Worm (Caenorhabditis elegans) whole organism, young adult: ENCODE data around the gene srd-50.
A peak's percentile ranks its signal among the peaks of the same experiment; 100 is the strongest.

Experiments
- B0019.2 ChIP-seq: fragments of 200-800 bp; sonication (Bioruptor generic); conservative IDR thresholded peaks from 2 replicates; pipeline ENCODE4 v1.3.6; 2022; ENCODE audit warnings: missing genetic modification reagents, missing genetic modification characterization, missing compliant biosample characterization
- C06A6.2 ChIP-seq: fragments of 200-800 bp; sonication (Bioruptor generic); conservative IDR thresholded peaks from 2 replicates; pipeline ENCODE4 v1.3.6; 2022; ENCODE audit warnings: missing genetic modification characterization, missing compliant biosample characterization
- C17E4.6 ChIP-seq: fragments of 200-800 bp; sonication (Bioruptor generic); IDR thresholded peaks from 2 replicates; pipeline ENCODE4 v1.3.6; 2022; ENCODE audit warnings: missing genetic modification reagents, missing genetic modification characterization, missing compliant biosample characterization
- F10E7.11 ChIP-seq: sonication (generic microtip); optimal IDR thresholded peaks from 2 replicates; lab custom pipeline; 2017; ENCODE audit warnings: mild to moderate bottlenecking, missing genetic modification characterization, moderate library complexity, missing compliant biosample characterization
- F33H1.4 ChIP-seq: fragments of 200-800 bp; sonication (Bioruptor generic); IDR thresholded peaks from 2 replicates; pipeline ENCODE4 v1.3.6; 2022; ENCODE audit warnings: missing genetic modification reagents, missing genetic modification characterization, missing compliant biosample characterization
- F57A8.1 ChIP-seq: fragments of 200-800 bp; sonication (Bioruptor generic); optimal IDR thresholded peaks from 2 replicates; lab custom pipeline; 2018; ENCODE audit warnings: mild to moderate bottlenecking, missing genetic modification characterization, moderate library complexity, missing compliant biosample characterization
- F57C9.4 ChIP-seq: sonication (generic microtip); optimal IDR thresholded peaks from 2 replicates; lab custom pipeline; 2017; ENCODE audit warnings: mild to moderate bottlenecking, missing genetic modification characterization, missing compliant biosample characterization
- K12H6.12 ChIP-seq: fragments of 200-800 bp; sonication (Bioruptor generic); optimal IDR thresholded peaks from 2 replicates; lab custom pipeline; 2018; ENCODE audit warnings: mild to moderate bottlenecking, missing genetic modification characterization, missing compliant biosample characterization
- Y53G8AR.9 ChIP-seq: fragments of 200-800 bp; sonication (Bioruptor generic); conservative IDR thresholded peaks from 2 replicates; pipeline ENCODE4 v1.3.6; 2022; ENCODE audit warnings: missing genetic modification reagents, missing genetic modification characterization, missing compliant biosample characterization
- attf-3 ChIP-seq: fragments of 200-800 bp; sonication (Bioruptor generic); conservative IDR thresholded peaks from 2 replicates; pipeline ENCODE4 v1.3.6; 2022; ENCODE audit warnings: missing genetic modification reagents, missing genetic modification characterization, missing compliant biosample characterization
- attf-5 ChIP-seq: fragments of 200-800 bp; sonication (Bioruptor generic); optimal IDR thresholded peaks from 2 replicates; lab custom pipeline; 2018; ENCODE audit warnings: mild to moderate bottlenecking, missing genetic modification characterization, missing compliant biosample characterization
- attf-6 ChIP-seq: fragments of 200-800 bp; sonication (Bioruptor generic); IDR thresholded peaks from 2 replicates; pipeline ENCODE4 v1.3.6; 2022; ENCODE audit warnings: missing genetic modification reagents, missing genetic modification characterization, missing compliant biosample characterization
- ccch-3 ChIP-seq: fragments of 200-800 bp; sonication (Bioruptor generic); optimal IDR thresholded peaks from 2 replicates; lab custom pipeline; 2018; ENCODE audit warnings: mild to moderate bottlenecking, missing genetic modification characterization, missing compliant biosample characterization
- ceh-100 ChIP-seq: fragments of 200-800 bp; sonication (Bioruptor generic); IDR thresholded peaks from 2 replicates; pipeline ENCODE4 v1.3.6; 2022; ENCODE audit warnings: missing genetic modification reagents, missing genetic modification characterization, missing compliant biosample characterization
- ceh-91 ChIP-seq: fragments of 200-800 bp; sonication (Bioruptor generic); IDR thresholded peaks from 2 replicates; pipeline ENCODE4 v1.3.6; 2022; ENCODE audit warnings: missing genetic modification reagents, missing genetic modification characterization, missing compliant biosample characterization
- dpl-1 ChIP-seq: fragments of 150-350 bp; optimal IDR thresholded peaks from 2 replicates; lab custom pipeline; 2014; ENCODE audit warnings: missing biosample characterization, missing genetic modification reagents, missing genetic modification characterization
- efl-1 ChIP-seq: fragments of 150-350 bp; optimal IDR thresholded peaks from 2 replicates; lab custom pipeline; 2014; ENCODE audit warnings: missing biosample characterization, missing genetic modification reagents, missing genetic modification characterization
- egl-18 ChIP-seq: fragments of 200-800 bp; sonication (Bioruptor generic); IDR thresholded peaks from 2 replicates; pipeline ENCODE4 v1.3.6; 2022; ENCODE audit warnings: missing genetic modification reagents, missing genetic modification characterization, missing compliant biosample characterization
- fkh-3 ChIP-seq: sonication (generic microtip); optimal IDR thresholded peaks from 2 replicates; lab custom pipeline; 2016; ENCODE audit warnings: mild to moderate bottlenecking, missing genetic modification characterization, missing compliant biosample characterization
- gei-17 ChIP-seq: fragments of 200-800 bp; sonication (Bioruptor generic); optimal IDR thresholded peaks from 2 replicates; lab custom pipeline; 2018; ENCODE audit warnings: mild to moderate bottlenecking, missing genetic modification characterization, missing compliant biosample characterization
- hlh-12 ChIP-seq: sonication (generic microtip); optimal IDR thresholded peaks from 2 replicates; lab custom pipeline; 2016; ENCODE audit warnings: missing genetic modification characterization, missing compliant biosample characterization
- hlh-26 ChIP-seq: fragments of 200-800 bp; sonication (Bioruptor generic); conservative IDR thresholded peaks from 2 replicates; pipeline ENCODE4 v1.3.6; 2022; ENCODE audit warnings: missing genetic modification reagents, missing genetic modification characterization, missing compliant biosample characterization
- hmg-1.2 ChIP-seq: fragments of 200-800 bp; sonication (Bioruptor generic); IDR thresholded peaks from 2 replicates; pipeline ENCODE4 v1.3.6; 2022; ENCODE audit warnings: missing genetic modification reagents, missing genetic modification characterization, missing compliant biosample characterization
- hmg-20 ChIP-seq: fragments of 200-800 bp; sonication (Bioruptor generic); IDR thresholded peaks from 2 replicates; pipeline ENCODE4 v1.3.6; 2022; ENCODE audit warnings: missing genetic modification reagents, missing genetic modification characterization, missing compliant biosample characterization
- hrde-1 ChIP-seq: sonication (generic microtip); optimal IDR thresholded peaks from 2 replicates; lab custom pipeline; 2016; ENCODE audit warnings: missing genetic modification characterization, mild to moderate bottlenecking, missing compliant biosample characterization, moderate library complexity, missing genotype, missing genetic modification reagents, borderline replicate concordance
- lin-35 ChIP-seq, 3 experiments: fragments of 150-350 bp in 2 of 3; sonication (generic microtip) in 1 of 3; optimal IDR thresholded peaks; 2 replicates each; lab custom pipeline; 2014 to 2018; ENCODE audit warnings: missing biosample characterization in 3 of 3, missing genetic modification characterization in 3 of 3, missing genetic modification reagents in 3 of 3
- lir-1 ChIP-seq: fragments of 200-800 bp; sonication (Bioruptor generic); conservative IDR thresholded peaks from 2 replicates; pipeline ENCODE4 v1.3.6; 2022; ENCODE audit warnings: missing genetic modification reagents, missing genetic modification characterization, missing compliant biosample characterization
- lsl-1 ChIP-seq: fragments of 200-800 bp; sonication (Bioruptor generic); optimal IDR thresholded peaks from 2 replicates; lab custom pipeline; 2018; ENCODE audit warnings: mild to moderate bottlenecking, missing genetic modification characterization, moderate library complexity, missing compliant biosample characterization
- madf-8 ChIP-seq: fragments of 200-800 bp; sonication (Bioruptor generic); conservative IDR thresholded peaks from 2 replicates; pipeline ENCODE4 v1.3.6; 2022; ENCODE audit warnings: missing genetic modification reagents, missing genetic modification characterization, missing compliant biosample characterization
- rec-8 ChIP-seq, 2 experiments: sonication (generic microtip); optimal IDR thresholded peaks; 2 replicates each; lab custom pipeline; 2016; ENCODE audit warnings: mild to moderate bottlenecking in 2 of 2, missing genetic modification characterization in 2 of 2, missing genetic modification reagents in 2 of 2, missing genotype in 2 of 2, missing biosample characterization in 1 of 2, missing compliant biosample characterization in 1 of 2, moderate library complexity in 1 of 2
- repo-1 ChIP-seq: sonication (generic microtip); optimal IDR thresholded peaks from 2 replicates; lab custom pipeline; 2017; ENCODE audit warnings: mild to moderate bottlenecking, missing genetic modification characterization, missing compliant biosample characterization
- rpc-1 ChIP-seq, 2 experiments: fragments of 150-350 bp in 1 of 2; sonication (generic microtip) in 1 of 2; optimal IDR thresholded peaks; 2 replicates each; lab custom pipeline; 2014 to 2018; ENCODE audit warnings: missing biosample characterization in 1 of 2, missing genetic modification characterization in 1 of 2, missing genetic modification reagents in 1 of 2, missing genotype in 1 of 2
- sea-2 ChIP-seq: fragments of 200-800 bp; sonication (Bioruptor generic); IDR thresholded peaks from 2 replicates; pipeline ENCODE4 v1.3.6; 2022; ENCODE audit warnings: missing genetic modification characterization, missing compliant biosample characterization
- snpc-1.3 ChIP-seq: sonication (generic microtip); optimal IDR thresholded peaks from 2 replicates; lab custom pipeline; 2017; ENCODE audit warnings: missing genetic modification characterization, mild to moderate bottlenecking, missing compliant biosample characterization, antibody characterized with exemption, moderate library complexity, missing genotype, missing genetic modification reagents; ENCODE audit not compliant: insufficient read depth
- snpc-3.4 ChIP-seq: sonication (generic microtip); optimal IDR thresholded peaks from 2 replicates; lab custom pipeline; 2017; ENCODE audit warnings: missing genetic modification characterization, mild to moderate bottlenecking, missing compliant biosample characterization, antibody characterized with exemption, moderate library complexity, missing genotype, missing genetic modification reagents
- unc-130 ChIP-seq: sonication (generic microtip); optimal IDR thresholded peaks from 2 replicates; lab custom pipeline; 2016; ENCODE audit warnings: missing genetic modification reagents, missing genetic modification characterization, missing compliant biosample characterization
- xnd-1 ChIP-seq: sonication (generic microtip); optimal IDR thresholded peaks from 2 replicates; lab custom pipeline; 2016; ENCODE audit warnings: missing genotype, missing genetic modification reagents, missing genetic modification characterization, missing compliant biosample characterization
- zfh-2 ChIP-seq: fragments of 200-800 bp; sonication (Bioruptor generic); conservative IDR thresholded peaks from 2 replicates; pipeline ENCODE4 v1.3.6; 2022; ENCODE audit warnings: missing genetic modification reagents, missing genetic modification characterization, missing compliant biosample characterization
- ztf-22 ChIP-seq: fragments of 200-800 bp; sonication (Bioruptor generic); optimal IDR thresholded peaks from 2 replicates; lab custom pipeline; 2018; ENCODE audit warnings: mild to moderate bottlenecking, missing genetic modification characterization, moderate library complexity, missing compliant biosample characterization
- ztf-25 ChIP-seq: fragments of 200-800 bp; sonication (Bioruptor generic); IDR thresholded peaks from 2 replicates; pipeline ENCODE4 v1.3.6; 2022; ENCODE audit warnings: missing genetic modification reagents, missing genetic modification characterization, missing compliant biosample characterization

srd-50 gene

DNA sequence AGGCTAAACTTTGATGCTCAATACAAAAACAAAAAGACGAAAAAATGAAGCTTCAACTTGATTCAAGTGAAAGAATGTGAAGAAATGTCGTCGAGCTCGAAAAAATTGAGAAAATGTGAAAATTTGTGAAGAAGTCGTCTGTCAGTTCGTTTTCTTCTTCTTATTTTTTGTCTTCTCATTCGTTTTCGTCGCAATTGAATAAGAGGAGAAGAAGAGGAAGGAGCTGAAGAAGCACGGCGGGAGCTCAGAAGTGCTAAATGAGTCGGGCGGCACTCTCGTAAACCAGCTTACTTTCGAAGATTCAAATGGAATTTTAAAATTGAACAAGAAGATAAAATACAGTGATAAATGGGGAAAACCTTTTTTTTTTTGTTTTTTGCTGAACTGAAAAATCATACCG lies 23.6 kb upstream of the srd-50 start:
- TF ChIP-seq xnd-1 (no peak), hlh-12 (tag; lab: Kevin White, UChicago) (no peak), repo-1 (tag; lab: Kevin White, UChicago) (no peak), unc-130 (GFP tag; lab: Kevin White, UChicago) (no peak), attf-6 (GFP tag; lab: Robert Waterston, UW) (no peak), efl-1 (no peak), rec-8 (tag; optimal IDR thresholded peaks at IDR 0.05; lab: Kevin White, UChicago) (no peak), madf-8 (GFP tag; lab: Robert Waterston, UW) (no peak), hlh-26 (GFP tag; lab: Robert Waterston, UW) (no peak), hmg-20 (GFP tag; lab: Robert Waterston, UW) (no peak), ccch-3 (GFP tag; lab: Kevin White, UChicago) (no peak), snpc-1.3 (no peak)

DNA sequence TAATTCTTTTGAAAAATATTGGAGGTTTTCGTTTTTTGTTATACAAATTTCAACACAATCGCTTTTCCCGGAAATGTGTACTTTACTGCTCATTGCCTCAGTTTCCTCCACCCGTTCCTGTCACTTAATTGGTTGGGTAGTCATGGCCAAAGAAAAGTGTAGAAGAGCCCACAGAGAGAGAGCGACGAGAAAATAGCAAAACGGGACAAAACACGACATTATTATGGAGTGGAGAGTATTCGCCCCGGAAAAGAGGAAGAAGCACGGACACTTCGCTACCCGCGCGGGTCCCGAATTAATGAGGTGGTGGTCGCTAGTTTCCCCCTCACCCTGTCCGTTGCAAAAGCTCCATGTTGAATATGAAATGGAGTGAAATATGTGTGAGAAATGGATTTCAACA lies 22.2 kb upstream of the srd-50 start:
- no peak for TF ChIP-seq rpc-1 (optimal IDR thresholded peaks at IDR 0.05; lab: Kevin White, UChicago)
- TF ChIP-seq rpc-1 (tag; optimal IDR thresholded peaks at IDR 0.05; lab: Kevin White, UChicago), result no peak
- 0 out of 2 replicates have a peak, but pooled peaks have one; percentile 12 for TF ChIP-seq attf-3 (GFP tag; lab: Robert Waterston, UW)
- TF ChIP-seq ceh-91 (GFP tag; lab: Robert Waterston, UW), result no peak
- TF ChIP-seq dpl-1 (GFP tag; lab: Kevin White, UChicago), result no peak
- TF ChIP-seq F57A8.1 (GFP tag; lab: Kevin White, UChicago), result no peak
- TF ChIP-seq ztf-25, result no peak
- no peak for TF ChIP-seq F33H1.4 (GFP tag; lab: Robert Waterston, UW)
- TF ChIP-seq attf-5, result no peak
- TF ChIP-seq zfh-2 (GFP tag; lab: Robert Waterston, UW), result peak; percentile 41; the same call in 1 of the 2 replicates

DNA sequence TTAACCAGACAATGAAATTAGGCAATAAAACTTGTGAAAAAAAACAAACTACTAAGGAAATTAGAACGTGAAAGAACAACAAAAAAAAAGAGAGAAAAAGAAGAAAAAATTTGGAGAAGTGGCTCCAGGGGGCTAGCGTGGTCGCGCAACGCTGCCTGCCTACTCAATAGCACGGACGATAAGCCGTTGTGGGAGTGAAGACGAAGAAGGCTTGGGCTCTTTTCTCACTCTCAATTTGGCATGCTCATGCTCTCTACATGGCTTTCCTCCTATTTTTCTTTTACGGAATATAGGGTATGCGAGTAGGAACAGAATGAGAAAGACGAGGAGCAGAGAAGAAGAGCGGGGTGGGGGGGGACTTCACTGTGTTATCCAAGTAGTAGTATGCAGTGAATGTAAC lies 20.7 kb upstream of the srd-50 start:
- TF ChIP-seq K12H6.12 (tag; lab: Kevin White, UChicago), result peak; percentile 32
- peak; percentile 36; the same call in 1 of the 2 replicates for TF ChIP-seq hmg-1.2 (GFP tag; lab: Robert Waterston, UW)
- TF ChIP-seq egl-18 (GFP tag; lab: Robert Waterston, UW), result no peak
- no peak for TF ChIP-seq gei-17 (GFP tag; lab: Kevin White, UChicago)
- TF ChIP-seq sea-2 (GFP tag; lab: Robert Waterston, UW), result no peak
- no peak for TF ChIP-seq hmg-20 (GFP tag; lab: Robert Waterston, UW)
- TF ChIP-seq fkh-3 (tag; lab: Kevin White, UChicago), result no peak
- no peak for TF ChIP-seq B0019.2 (GFP tag; lab: Robert Waterston, UW)
- no peak for TF ChIP-seq lir-1 (GFP tag; lab: Robert Waterston, UW)
- peak in 1 of 3 experiments; percentile 45 for TF ChIP-seq lin-35 (GFP tag; optimal IDR thresholded peaks at IDR 0.05; lab: Kevin White, UChicago)
- TF ChIP-seq hrde-1 (tag; lab: Kevin White, UChicago), result no peak
- no peak for TF ChIP-seq C06A6.2 (GFP tag; lab: Robert Waterston, UW)
- TF ChIP-seq zfh-2 (GFP tag; lab: Robert Waterston, UW), result peak; percentile 46; the same call in 1 of the 2 replicates
- no peak for TF ChIP-seq F10E7.11 (tag; lab: Kevin White, UChicago)
- TF ChIP-seq, all 124 proteins: peak for 4

DNA sequence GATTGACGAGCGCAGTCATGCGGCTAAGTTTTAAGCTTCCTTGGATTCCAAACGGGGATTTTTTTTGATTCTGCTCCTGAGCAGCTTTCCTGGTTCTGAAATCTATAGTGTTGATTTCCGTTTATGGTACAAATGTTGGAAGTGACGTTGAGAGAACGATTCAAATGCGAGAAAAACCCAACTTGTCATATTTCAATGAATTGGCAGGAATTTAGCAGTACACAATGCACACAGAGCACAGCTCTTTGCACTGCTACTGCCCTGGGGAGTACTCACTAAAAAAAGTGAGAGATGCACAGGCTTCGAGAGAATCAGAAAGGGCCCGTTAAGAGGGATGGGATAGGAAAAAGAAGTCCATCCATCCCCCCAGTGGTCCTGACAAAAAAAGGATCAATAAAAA lies 19.0 kb upstream of the srd-50 start, which contains the start of gene sad-1:
Gene sad-1, minus strand, starts transcription at position 101 of the 400 bp plus-strand sequence.
- TF ChIP-seq Y53G8AR.9 (GFP tag; lab: Robert Waterston, UW) (no peak), madf-8 (GFP tag; lab: Robert Waterston, UW) (no peak), xnd-1 (no peak), ceh-100 (GFP tag; lab: Robert Waterston, UW) (no peak), lir-1 (GFP tag; lab: Robert Waterston, UW) (no peak), lsl-1 (GFP tag; lab: Kevin White, UChicago) (no peak), hrde-1 (tag; lab: Kevin White, UChicago) (no peak), snpc-3.4 (no peak), efl-1 (no peak), C17E4.6 (GFP tag; lab: Robert Waterston, UW) (no peak), ztf-22 (GFP tag; lab: Kevin White, UChicago) (no peak), F57C9.4 (tag; lab: Kevin White, UChicago) (no peak)
